Fruit fly (Drosophila melanogaster): ENCODE measurements around the gene CG14414.

- TF ChIP-seq psq (optimal IDR thresholded peaks at IDR 0.05): no peak
- TF ChIP-seq Myc (optimal IDR thresholded peaks at IDR 0.05): no peak
Observed at dm6 chrX:14580359-14580961, at the start of gene CG14414.

All from Kc167 (cell line).